Fruit fly (Drosophila melanogaster) S2 (cell line): ENCODE data around the gene wwk.

ENCODE experiments used
- CG8478 ChIP-seq: fragments of >200 bp; optimal IDR thresholded peaks from 2 replicates; lab custom pipeline; 2018
- CTCF ChIP-seq, 2 experiments: fragments of >200 bp; optimal IDR thresholded peaks; 2 replicates each; lab custom pipeline; 2018

Gene wwk

DNA sequence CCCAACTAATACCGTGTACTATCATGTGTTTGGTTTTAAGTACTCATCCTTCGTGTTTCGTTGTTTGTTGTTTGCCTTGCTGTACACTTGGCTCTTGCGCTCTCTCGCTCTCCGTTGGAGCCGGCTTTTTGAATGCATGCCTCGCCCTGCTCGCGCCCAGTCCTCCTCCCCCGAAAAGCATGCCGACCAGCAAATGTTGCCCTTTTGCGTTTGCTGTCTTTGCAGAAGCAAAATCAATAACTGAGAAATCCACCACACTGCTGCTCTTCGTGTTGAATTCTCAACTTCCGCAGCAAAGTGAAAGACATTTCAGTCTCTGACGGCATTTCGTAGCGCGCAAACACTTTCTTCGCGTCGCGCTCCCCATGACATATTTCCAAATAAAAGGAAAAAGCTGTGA lies at the start of gene wwk:
Gene wwk (plus strand): TSS at position 312 of the 400 bp plus-strand sequence.
- TF ChIP-seq CG8478 (lab: Kevin White, UChicago) (no peak), CTCF (optimal IDR thresholded peaks at IDR 0.05; lab: Kevin White, UChicago) (no peak)

DNA sequence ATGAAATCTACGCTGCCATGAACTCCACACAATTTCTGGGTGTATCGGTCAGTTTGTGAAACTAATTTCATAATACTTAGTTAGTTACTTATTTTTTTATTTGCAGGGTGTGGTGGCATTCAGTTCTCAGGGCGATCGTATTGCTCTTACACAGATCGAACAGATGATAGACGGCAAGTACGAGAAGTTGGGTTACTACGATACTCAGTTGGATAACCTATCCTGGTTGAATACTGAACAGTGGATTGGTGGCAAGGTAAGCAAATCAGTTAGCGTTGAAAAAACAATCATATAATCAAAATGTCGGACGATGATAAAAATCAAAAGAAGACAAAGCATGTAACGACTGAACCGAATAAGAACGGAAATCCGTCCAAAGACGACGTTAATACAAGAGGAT lies 48.0 kb upstream of the wwk start, which contains the start of gene CG33310:
Gene CG33310 (plus strand): TSS at position 301 of the 400 bp plus-strand sequence.
- TF ChIP-seq CTCF (optimal IDR thresholded peaks at IDR 0.05; lab: Kevin White, UChicago), result no peak
- TF ChIP-seq CG8478 (lab: Kevin White, UChicago), result no peak

DNA sequence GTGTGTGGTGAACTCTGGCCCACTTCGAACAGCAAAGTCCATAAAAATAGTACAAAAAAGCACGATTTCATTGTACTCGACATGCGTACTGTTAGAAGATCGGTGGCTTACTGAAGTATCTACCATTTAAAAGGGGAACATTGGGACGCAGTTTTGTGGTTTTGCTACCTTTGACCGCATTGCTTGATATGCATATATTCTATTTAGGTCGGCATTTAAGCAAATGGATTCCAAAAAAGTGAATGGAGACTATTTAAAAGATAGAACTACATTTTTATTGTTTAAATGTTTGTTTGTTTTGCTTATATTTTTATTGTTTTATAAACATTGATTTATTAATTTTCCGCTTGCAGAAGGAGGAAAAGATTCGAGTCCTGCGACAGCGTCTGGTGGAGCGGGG lies 42.9 kb upstream of the wwk start, which contains the start of gene CG31832:
Gene CG31832 (minus strand): TSS at position 101 of the 400 bp plus-strand sequence.
- TF ChIP-seq CTCF (optimal IDR thresholded peaks at IDR 0.05; lab: Kevin White, UChicago) (no peak), CG8478 (lab: Kevin White, UChicago) (no peak)

DNA sequence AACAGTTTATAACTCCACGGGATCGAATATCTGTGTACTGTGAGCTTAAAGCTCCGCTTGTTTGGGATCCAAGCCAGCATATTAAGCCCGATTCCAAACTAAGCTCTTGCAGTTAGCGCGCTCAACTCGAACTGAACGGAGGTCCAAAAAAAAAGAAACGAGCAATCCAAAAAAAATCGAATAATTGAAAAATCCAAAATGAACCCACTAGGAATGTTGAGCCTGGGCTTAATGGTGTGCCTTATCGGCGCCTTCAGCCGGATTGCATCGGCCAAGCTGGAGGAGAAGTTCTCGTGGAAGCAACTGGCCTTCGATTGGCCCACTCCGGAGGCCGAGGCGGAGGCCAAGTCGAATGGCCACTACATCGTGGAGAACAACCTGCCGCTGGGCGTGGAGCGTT lies 39.2 kb upstream of the wwk start, which contains the start of gene yellow-c:
Gene yellow-c (plus strand): TSS at position 29 of the 400 bp plus-strand sequence.
- TF ChIP-seq CG8478 (lab: Kevin White, UChicago), result no peak
- no peak for TF ChIP-seq CTCF (optimal IDR thresholded peaks at IDR 0.05; lab: Kevin White, UChicago)

DNA sequence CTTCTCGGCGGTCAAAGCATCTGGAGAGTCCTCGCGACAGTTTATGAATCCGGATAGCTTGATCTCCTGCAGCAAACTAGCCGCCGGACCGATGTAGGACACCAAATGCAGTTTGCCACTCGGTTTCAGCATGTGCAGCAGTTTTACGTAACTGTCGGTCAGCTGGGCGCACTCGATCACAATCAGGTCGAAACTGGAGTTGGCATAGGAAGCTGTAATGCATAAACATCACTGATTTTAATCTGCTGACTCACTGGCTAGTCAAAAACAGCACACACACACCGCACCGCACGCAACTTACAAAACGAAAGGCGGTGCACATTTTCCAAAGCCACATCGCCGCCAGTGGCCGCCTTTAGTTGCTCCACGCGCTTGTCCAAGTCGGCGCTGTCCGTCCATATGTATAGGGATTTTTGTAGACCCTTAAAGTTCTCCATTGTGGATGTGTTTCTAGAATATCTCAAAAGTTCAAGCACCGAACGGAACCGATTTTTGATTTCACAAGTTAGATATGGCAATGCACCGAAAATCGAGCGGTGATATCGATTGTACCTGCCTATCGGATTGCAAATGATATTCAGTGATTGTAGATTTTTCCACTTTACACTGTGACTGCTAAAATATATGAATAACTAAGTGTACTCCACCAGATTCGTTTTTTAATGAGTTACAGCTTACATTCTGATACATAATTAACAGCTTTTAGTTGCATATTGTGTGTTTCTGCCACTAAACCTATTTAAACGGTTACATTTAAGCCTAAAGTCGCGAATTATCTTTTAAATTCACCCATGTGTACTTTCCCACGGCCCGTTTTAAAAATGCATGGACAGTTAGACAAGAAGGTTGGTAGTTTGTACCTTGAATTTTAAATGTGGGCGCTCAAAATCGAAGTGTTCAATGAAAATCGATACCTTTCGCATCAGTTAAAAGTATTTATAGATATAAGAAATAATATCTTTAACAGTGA lies 36.0 kb upstream of the wwk start, which contains the start of gene CIAPIN1:
Gene CIAPIN1 (minus strand): TSS at position 523 of the 970 bp plus-strand sequence.
- TF ChIP-seq CG8478 (lab: Kevin White, UChicago) (no peak), CTCF (optimal IDR thresholded peaks at IDR 0.05; lab: Kevin White, UChicago) (no peak)

DNA sequence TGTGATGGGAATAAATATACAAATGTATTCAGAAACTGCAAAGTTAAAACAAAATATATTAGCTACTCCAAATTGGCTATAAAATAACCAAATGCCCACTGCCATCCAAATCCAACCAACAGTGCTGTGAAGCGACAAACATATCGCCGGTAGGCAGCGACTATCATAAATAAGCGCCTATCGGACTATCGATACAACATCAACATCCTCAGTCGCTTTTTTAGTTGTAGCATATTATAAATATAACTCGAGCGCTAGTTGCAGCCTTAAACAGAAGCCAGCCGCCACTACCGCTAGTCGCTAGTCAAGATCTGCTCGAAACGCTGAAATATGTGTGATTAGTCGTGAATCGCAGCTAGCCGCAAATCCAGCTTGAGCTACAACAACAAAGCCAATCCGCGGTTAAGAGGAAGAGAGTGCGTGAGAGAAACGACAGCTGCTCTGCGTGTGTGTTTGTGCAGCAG lies 35.2 kb upstream of the wwk start:
- TF ChIP-seq CTCF (optimal IDR thresholded peaks at IDR 0.05; lab: Kevin White, UChicago), result peak in 1 of 2 experiments; percentile 18
- no peak for TF ChIP-seq CG8478 (lab: Kevin White, UChicago)

DNA sequence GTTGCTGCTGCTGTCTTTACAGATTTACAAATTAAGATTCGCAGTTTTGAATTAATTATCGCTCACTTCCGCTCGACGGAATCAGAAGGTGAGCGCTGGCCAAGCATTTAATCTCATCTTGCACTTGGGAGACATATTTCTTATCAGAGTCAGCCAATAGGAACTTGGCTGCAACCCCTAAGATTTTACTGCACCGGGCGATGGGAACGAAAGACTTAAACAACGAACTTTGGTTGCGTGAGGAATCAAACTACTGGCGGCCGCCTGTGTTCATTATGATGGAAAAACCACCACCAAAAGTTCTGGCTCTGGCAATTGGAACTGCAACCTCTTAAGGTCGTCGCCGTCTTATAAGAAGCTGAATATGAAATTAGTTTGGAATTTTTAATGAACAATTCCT lies 30.9 kb upstream of the wwk start:
- TF ChIP-seq CTCF (optimal IDR thresholded peaks at IDR 0.05; lab: Kevin White, UChicago) (no peak), CG8478 (lab: Kevin White, UChicago) (no peak)

DNA sequence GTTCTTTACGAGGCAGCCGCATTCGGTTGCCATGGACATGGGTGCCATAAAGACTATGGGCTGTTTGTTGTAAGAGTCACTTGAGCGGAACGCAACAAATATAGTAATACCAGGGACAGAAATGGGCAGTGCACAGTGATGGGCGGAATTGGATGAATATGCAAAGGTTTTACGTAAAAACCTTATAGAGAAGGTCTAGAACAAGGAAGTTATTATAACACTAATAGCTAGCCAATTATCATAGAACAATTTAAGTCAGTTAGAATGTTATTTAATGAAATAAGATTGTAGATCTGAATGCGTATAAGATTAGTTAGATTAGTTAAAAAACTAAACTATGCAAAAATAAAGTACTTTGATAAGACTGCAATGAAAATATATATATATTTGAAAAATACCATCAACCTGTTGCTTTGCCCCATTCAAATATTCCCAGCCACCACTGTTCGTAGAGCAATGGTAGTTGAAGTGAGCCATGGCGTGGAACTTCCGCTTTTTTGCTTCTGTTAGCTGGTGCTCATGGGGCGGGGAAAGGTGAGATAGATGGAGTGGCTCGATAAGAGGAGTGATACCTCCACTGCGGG lies 21.7 kb upstream of the wwk start:
- TF ChIP-seq CTCF (optimal IDR thresholded peaks at IDR 0.05; lab: Kevin White, UChicago) (no peak), CG8478 (lab: Kevin White, UChicago) (no peak)

DNA sequence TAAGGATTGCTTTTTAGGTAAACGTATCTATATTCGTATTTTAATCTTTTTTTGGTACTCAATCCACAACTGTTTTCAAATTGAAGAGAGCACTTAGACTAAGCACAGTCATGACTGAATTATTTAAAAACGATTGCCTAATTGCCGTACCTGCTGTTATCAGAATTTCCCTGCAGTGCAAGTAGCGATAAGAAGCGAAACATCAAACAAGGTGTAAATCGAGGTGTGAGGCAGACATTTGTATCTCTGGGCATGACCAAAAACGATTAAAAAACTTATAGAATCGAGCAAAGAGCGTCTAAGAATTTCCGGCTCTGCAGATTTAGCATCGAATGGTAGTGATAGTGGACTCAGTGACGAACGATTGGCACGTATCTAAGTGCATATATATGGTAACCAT lies 19.5 kb upstream of the wwk start:
- TF ChIP-seq CTCF (optimal IDR thresholded peaks at IDR 0.05; lab: Kevin White, UChicago) (no peak), CG8478 (lab: Kevin White, UChicago) (no peak)

DNA sequence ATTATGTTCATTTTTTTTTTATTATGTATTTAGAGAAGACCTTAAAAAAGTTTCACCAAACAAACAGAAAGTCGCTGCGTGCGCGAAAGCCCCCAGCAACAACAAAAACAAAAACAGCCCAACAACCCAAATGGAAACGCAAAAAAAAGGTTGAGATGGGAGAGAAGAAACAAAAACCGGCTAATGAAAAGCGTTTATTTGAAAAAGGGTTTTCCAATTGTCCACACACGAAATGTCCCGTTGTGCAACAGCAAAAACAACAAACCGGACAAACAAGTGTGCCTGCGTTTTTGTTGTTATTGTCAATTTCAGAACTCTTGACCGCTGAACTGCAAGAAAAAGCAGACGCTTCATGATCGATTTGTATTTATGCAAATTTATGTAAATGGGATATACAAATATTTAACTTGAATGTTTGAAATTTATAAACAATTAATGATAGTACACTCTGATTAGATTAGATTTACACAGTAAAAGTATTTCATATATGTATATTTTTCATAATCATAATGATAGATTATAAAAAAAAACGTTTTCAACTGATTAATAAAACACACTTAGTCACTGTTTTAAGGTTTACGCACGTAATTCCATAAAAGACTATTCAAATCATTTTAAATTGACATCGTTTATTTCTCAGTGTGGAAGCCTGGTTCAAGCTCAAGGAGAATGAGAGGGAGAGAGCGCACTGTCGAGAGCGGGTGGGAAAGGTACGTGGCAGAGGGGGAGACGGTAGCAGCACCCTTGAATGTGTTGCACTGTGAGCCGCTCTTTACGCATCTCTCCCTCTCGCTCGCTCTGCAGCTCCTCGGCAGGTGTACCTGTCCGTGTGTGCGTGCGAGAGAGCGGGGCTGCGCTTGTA lies 18.0 kb upstream of the wwk start:
- TF ChIP-seq CG8478 (lab: Kevin White, UChicago) (no peak), CTCF (optimal IDR thresholded peaks at IDR 0.05; lab: Kevin White, UChicago) (no peak)

DNA sequence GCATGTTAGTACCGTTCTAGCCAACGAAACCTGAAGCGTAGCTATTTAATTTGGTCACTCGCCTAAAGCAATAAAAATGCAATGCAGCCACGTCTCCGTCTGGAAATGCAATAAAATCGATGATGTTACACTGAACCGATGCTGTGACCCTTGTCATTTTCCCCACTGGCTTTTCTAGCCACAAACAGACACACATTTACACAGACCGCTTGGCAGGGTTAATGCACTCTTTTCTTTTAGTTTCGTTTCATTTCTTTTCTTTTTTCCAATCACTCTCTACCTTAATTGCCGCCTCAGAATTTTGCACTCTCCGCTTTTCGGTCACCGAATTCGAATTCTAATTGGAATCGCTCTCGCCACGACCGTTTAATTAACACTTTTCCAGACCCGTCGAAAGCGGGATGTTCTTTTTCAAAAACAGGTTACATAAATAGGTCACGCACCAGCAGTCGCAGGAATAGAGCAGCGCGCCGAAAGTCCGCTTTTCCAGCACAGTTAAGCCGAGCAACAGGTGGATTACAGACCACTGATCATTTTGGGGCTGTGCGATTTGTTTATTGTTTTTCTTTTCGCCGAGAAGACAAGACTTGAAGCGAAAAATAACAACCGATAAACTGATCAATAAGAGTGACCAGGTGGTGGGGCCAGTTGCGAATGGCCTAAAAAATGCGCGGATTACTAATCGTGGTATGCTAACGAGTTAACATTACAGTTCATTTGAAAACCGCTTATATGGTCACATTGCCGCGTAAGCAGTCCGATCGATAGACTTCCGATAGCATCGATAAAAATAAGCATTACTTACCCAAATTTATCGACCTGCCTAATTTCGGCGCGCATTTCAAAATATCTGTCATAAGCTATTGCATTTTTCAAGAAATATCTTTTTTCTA lies 17.1 kb upstream of the wwk start, which contains the start of gene ck:
Gene ck (minus strand): TSS at position 638 of the 893 bp plus-strand sequence.
- TF ChIP-seq CG8478 (lab: Kevin White, UChicago) (no peak), CTCF (optimal IDR thresholded peaks at IDR 0.05; lab: Kevin White, UChicago) (peak; percentile 14 to 24)

DNA sequence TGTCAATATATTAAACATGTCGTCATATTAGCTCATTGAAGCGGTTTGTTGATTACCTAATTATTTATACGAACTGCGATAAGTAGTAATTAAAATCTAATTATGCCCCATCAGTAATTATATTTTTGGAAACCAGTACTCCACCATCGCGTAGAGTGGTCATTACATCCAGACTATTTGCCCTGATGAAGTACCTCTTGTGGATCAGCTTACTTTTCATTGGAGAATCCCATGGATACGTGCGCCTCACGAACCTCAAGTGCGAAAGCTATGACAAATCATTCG lies 16.5 kb upstream of the wwk start, which contains the start of gene CG33679:
Gene CG33679 (plus strand): TSS at position 186 of the 285 bp plus-strand sequence.
- TF ChIP-seq CTCF (optimal IDR thresholded peaks at IDR 0.05; lab: Kevin White, UChicago) (no peak), CG8478 (lab: Kevin White, UChicago) (no peak)

DNA sequence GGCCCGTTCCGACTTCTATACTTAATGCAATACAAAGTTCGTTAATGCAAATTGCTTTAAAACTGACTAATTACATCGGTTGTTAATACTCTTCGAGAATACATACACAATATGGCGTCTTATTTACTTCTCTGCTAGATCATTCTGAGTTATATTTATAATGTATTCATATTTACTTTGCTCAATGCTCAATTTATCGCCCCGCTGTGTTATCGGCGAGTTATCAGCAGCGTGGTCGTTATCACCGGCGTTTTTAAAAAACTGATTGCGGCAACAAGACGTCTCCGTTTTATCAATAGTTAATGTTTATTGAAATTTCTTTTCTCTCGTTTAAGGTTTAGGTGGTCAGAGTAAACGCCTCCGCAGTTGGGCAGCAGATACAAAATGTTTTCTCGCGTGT lies 15.6 kb upstream of the wwk start:
- TF ChIP-seq CG8478 (lab: Kevin White, UChicago), result no peak
- TF ChIP-seq CTCF (optimal IDR thresholded peaks at IDR 0.05; lab: Kevin White, UChicago), result no peak
